Worm (Caenorhabditis elegans) whole organism, mixed stage, embryonic: ENCODE measurements around the gene T19C3.4.

Experiments used
- M03D4.4 ChIP-seq: sonication (generic microtip); optimal IDR thresholded peaks from 2 replicates; lab custom pipeline; 2017; ENCODE audit warnings: mild to moderate bottlenecking, missing genetic modification characterization, missing compliant biosample characterization
- bed-3 ChIP-seq: fragments of 200-800 bp; sonication (Bioruptor generic); optimal IDR thresholded peaks from 3 replicates; lab custom pipeline; 2018; ENCODE audit warnings: mild to moderate bottlenecking, missing genetic modification characterization, moderate library complexity, missing compliant biosample characterization
- blmp-1 ChIP-seq: fragments of 150-350 bp; optimal IDR thresholded peaks from 2 replicates; lab custom pipeline; 2014; ENCODE audit warnings: missing biosample characterization, missing genetic modification characterization
- ceh-39 ChIP-seq: fragments of 150-350 bp; optimal IDR thresholded peaks from 2 replicates; lab custom pipeline; 2014; ENCODE audit warnings: missing biosample characterization, missing genetic modification characterization
- ceh-43 ChIP-seq: fragments of 200-800 bp; sonication (Bioruptor generic); optimal IDR thresholded peaks from 2 replicates; lab custom pipeline; 2018; ENCODE audit warnings: mild to moderate bottlenecking, missing genetic modification characterization, moderate library complexity, missing compliant biosample characterization
- ceh-83 ChIP-seq: fragments of 200-800 bp; sonication (Bioruptor generic); optimal IDR thresholded peaks from 2 replicates; lab custom pipeline; 2018; ENCODE audit warnings: mild to moderate bottlenecking, missing genetic modification characterization, missing compliant biosample characterization
- ces-1 ChIP-seq: fragments of 150-350 bp; optimal IDR thresholded peaks from 2 replicates; lab custom pipeline; 2014; ENCODE audit warnings: missing biosample characterization, missing genetic modification reagents, missing genetic modification characterization
- elt-1 ChIP-seq: sonication (generic microtip); optimal IDR thresholded peaks from 2 replicates; lab custom pipeline; 2017; ENCODE audit warnings: missing genetic modification characterization, mild to moderate bottlenecking, missing compliant biosample characterization, antibody characterized with exemption, moderate library complexity, borderline replicate concordance; ENCODE audit not compliant: insufficient read depth
- elt-3 ChIP-seq: fragments of 150-350 bp; optimal IDR thresholded peaks from 2 replicates; lab custom pipeline; 2014; ENCODE audit warnings: missing biosample characterization, missing genetic modification characterization
- flh-1 ChIP-seq: fragments of 200-800 bp; sonication (Bioruptor generic); optimal IDR thresholded peaks from 2 replicates; lab custom pipeline; 2018; ENCODE audit warnings: mild to moderate bottlenecking, missing genetic modification characterization, moderate library complexity, missing compliant biosample characterization
- ham-2 ChIP-seq: fragments of 200-800 bp; sonication (Bioruptor generic); optimal IDR thresholded peaks from 2 replicates; lab custom pipeline; 2018; ENCODE audit warnings: mild to moderate bottlenecking, missing genetic modification characterization, missing compliant biosample characterization
- hlh-1 ChIP-seq: fragments of 150-350 bp; optimal IDR thresholded peaks from 2 replicates; lab custom pipeline; 2014; ENCODE audit warnings: missing biosample characterization, missing genetic modification reagents, missing genetic modification characterization
- lin-32 ChIP-seq: fragments of 200-800 bp; sonication (Bioruptor generic); optimal IDR thresholded peaks from 2 replicates; lab custom pipeline; 2018; ENCODE audit warnings: mild to moderate bottlenecking, missing genetic modification characterization, missing compliant biosample characterization
- lsy-2 ChIP-seq: fragments of 150-350 bp; optimal IDR thresholded peaks from 2 replicates; lab custom pipeline; 2014; ENCODE audit warnings: missing biosample characterization, missing genetic modification characterization
- mab-5 ChIP-seq: fragments of 150-350 bp; optimal IDR thresholded peaks from 2 replicates; lab custom pipeline; 2014; ENCODE audit warnings: missing biosample characterization, missing genetic modification characterization
- mep-1 ChIP-seq: fragments of 150-350 bp; optimal IDR thresholded peaks from 2 replicates; lab custom pipeline; 2017; ENCODE audit warnings: missing biosample characterization, missing genetic modification reagents, missing genetic modification characterization, inconsistent platforms
- mls-2 ChIP-seq: sonication (generic microtip); optimal IDR thresholded peaks from 2 replicates; lab custom pipeline; 2016; ENCODE audit warnings: mild to moderate bottlenecking, missing genetic modification characterization, moderate library complexity, missing compliant biosample characterization
- nhr-12 ChIP-seq: fragments of 150-350 bp; optimal IDR thresholded peaks from 2 replicates; lab custom pipeline; 2014; ENCODE audit warnings: missing biosample characterization, missing genetic modification characterization
- nhr-2 ChIP-seq: fragments of 150-350 bp; optimal IDR thresholded peaks from 2 replicates; lab custom pipeline; 2014; ENCODE audit warnings: missing biosample characterization, missing genetic modification characterization
- nhr-237 ChIP-seq: fragments of 150-350 bp; optimal IDR thresholded peaks from 2 replicates; lab custom pipeline; 2014; ENCODE audit warnings: missing biosample characterization, missing genetic modification characterization
- nhr-28 ChIP-seq: fragments of 150-350 bp; optimal IDR thresholded peaks from 2 replicates; lab custom pipeline; 2014; ENCODE audit warnings: missing biosample characterization, missing genetic modification characterization
- nhr-76 ChIP-seq: sonication (generic microtip); optimal IDR thresholded peaks from 2 replicates; lab custom pipeline; 2017; ENCODE audit warnings: missing biosample characterization, missing genetic modification characterization
- pha-4 ChIP-seq: fragments of 150-350 bp; optimal IDR thresholded peaks from 2 replicates; lab custom pipeline; 2018; ENCODE audit warnings: missing biosample characterization, missing genetic modification reagents, missing genetic modification characterization
- sem-2 ChIP-seq: fragments of 200-800 bp; sonication (Bioruptor generic); optimal IDR thresholded peaks from 2 replicates; lab custom pipeline; 2018; ENCODE audit warnings: mild to moderate bottlenecking, missing genetic modification characterization, missing compliant biosample characterization
- snpc-4 ChIP-seq: fragments of 150-350 bp; optimal IDR thresholded peaks from 2 replicates; lab custom pipeline; 2014; ENCODE audit warnings: missing biosample characterization, missing genetic modification characterization
- sptf-1 ChIP-seq: sonication (generic microtip); optimal IDR thresholded peaks from 2 replicates; lab custom pipeline; 2017; ENCODE audit warnings: mild to moderate bottlenecking, missing genetic modification characterization, moderate library complexity, missing compliant biosample characterization
- tbx-8 ChIP-seq: fragments of 200-800 bp; sonication (Bioruptor generic); optimal IDR thresholded peaks from 2 replicates; lab custom pipeline; 2018; ENCODE audit warnings: mild to moderate bottlenecking, missing genetic modification characterization, moderate library complexity, missing compliant biosample characterization
- unc-120 ChIP-seq: sonication (generic microtip); optimal IDR thresholded peaks from 2 replicates; lab custom pipeline; 2017; ENCODE audit warnings: missing genetic modification characterization, missing compliant biosample characterization; ENCODE audit not compliant: poor library complexity, severe bottlenecking
- unc-39 ChIP-seq: fragments of 150-350 bp; optimal IDR thresholded peaks from 2 replicates; lab custom pipeline; 2014; ENCODE audit warnings: missing biosample characterization, missing genetic modification characterization
- unc-62 ChIP-seq: fragments of 150-350 bp; optimal IDR thresholded peaks from 2 replicates; lab custom pipeline; 2014; ENCODE audit warnings: missing biosample characterization, missing genetic modification reagents, missing genetic modification characterization
- zip-8 ChIP-seq: fragments of 150-350 bp; optimal IDR thresholded peaks from 2 replicates; lab custom pipeline; 2014; ENCODE audit warnings: missing biosample characterization, missing genetic modification characterization
- ztf-11 ChIP-seq: fragments of 150-350 bp; optimal IDR thresholded peaks from 2 replicates; lab custom pipeline; 2014; ENCODE audit warnings: missing biosample characterization, missing genetic modification characterization

T19C3.4 gene

ce11 chrIII:656660-657059, 36.6 kb upstream of the T19C3.4 start:
- no peak for TF ChIP-seq nhr-2 (tag; lab: Kevin White, UChicago)
- TF ChIP-seq sem-2: no peak

- TF ChIP-seq ham-2 (GFP tag; lab: Kevin White, UChicago): peak; percentile 54
- TF ChIP-seq sptf-1 (tag; lab: Kevin White, UChicago): no peak
- peak; percentile 16 for TF ChIP-seq mls-2 (tag; lab: Kevin White, UChicago)
Observed at ce11 chrIII:654365-654764, 34.3 kb upstream of the T19C3.4 start.

DNA sequence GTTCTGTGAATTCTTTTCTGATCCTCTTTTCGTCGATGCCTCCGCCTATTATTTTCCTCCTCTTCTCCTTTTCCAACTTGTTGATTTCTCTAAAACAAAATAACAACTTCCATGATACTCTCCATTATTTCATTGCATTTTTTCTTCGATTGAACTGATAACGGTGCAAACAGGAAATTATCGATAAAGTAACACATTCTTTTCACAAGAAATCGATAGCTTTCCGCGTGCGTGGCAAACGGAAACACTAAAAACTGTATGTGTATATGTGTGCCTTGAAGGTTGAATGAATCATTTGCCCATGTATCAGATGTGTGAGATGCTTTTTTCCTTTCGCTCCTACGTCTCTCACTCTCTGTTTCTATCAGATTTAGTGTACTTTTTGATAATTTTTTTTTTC, 31.5 kb upstream of the T19C3.4 start:
- TF ChIP-seq hlh-1 (tag; lab: Kevin White, UChicago) (no peak), ztf-11 (no peak), unc-39 (no peak), sptf-1 (tag; lab: Kevin White, UChicago) (no peak), mep-1 (tag; lab: Kevin White, UChicago) (no peak), nhr-2 (tag; lab: Kevin White, UChicago) (no peak), ceh-83 (GFP tag; lab: Kevin White, UChicago) (no peak), blmp-1 (tag; lab: Kevin White, UChicago) (no peak), ceh-43 (GFP tag; lab: Kevin White, UChicago) (no peak), nhr-28 (tag; lab: Kevin White, UChicago) (no peak), ceh-39 (tag; lab: Kevin White, UChicago) (no peak), elt-3 (no peak), elt-1 (tag; lab: Kevin White, UChicago) (no peak), unc-120 (tag; lab: Kevin White, UChicago) (no peak), snpc-4 (no peak), ham-2 (GFP tag; lab: Kevin White, UChicago) (no peak), mls-2 (tag; lab: Kevin White, UChicago) (no peak), tbx-8 (GFP tag; lab: Kevin White, UChicago) (no peak), zip-8 (tag; lab: Kevin White, UChicago) (no peak)

ce11 chrIII:650539-650938, 30.5 kb upstream of the T19C3.4 start:
- TF ChIP-seq snpc-4 (no peak), sptf-1 (tag; lab: Kevin White, UChicago) (no peak), mab-5 (tag; lab: Kevin White, UChicago) (no peak), bed-3 (GFP tag; lab: Kevin White, UChicago) (no peak), pha-4 (tag; lab: Kevin White, UChicago) (no peak), flh-1 (GFP tag; lab: Kevin White, UChicago) (no peak), hlh-1 (tag; lab: Kevin White, UChicago) (no peak), lin-32 (GFP tag; lab: Kevin White, UChicago) (no peak), sem-2 (no peak), unc-62 (GFP tag; lab: Kevin White, UChicago) (no peak), nhr-12 (no peak), M03D4.4 (tag; lab: Kevin White, UChicago) (no peak)

DNA sequence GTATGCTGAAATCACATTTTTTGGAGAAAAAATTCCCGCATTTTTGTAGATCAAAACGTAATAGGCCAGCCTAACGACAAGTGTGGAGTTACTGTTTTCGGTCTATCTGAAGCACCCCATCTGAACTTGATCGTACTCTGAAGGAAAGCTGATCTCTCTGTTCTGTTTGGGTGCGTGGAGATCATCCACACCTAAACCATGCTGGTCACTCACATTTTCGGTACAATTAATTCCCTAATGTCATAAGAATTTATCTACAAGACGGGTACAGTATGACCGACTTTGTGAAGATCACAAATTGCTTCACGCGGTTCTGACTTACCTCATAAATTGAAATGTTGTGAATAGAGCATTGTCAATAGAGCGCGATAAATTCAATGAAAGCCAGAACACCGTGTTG, 29.9 kb upstream of the T19C3.4 start:
- TF ChIP-seq snpc-4 (no peak), nhr-12 (no peak), blmp-1 (tag; lab: Kevin White, UChicago) (no peak), nhr-237 (no peak), ceh-39 (tag; lab: Kevin White, UChicago) (no peak), unc-39 (no peak), lsy-2 (tag; lab: Kevin White, UChicago) (no peak), pha-4 (tag; lab: Kevin White, UChicago) (no peak), flh-1 (GFP tag; lab: Kevin White, UChicago) (no peak), zip-8 (tag; lab: Kevin White, UChicago) (no peak), ztf-11 (no peak), nhr-76 (tag; lab: Kevin White, UChicago) (no peak), ces-1 (GFP tag; lab: Kevin White, UChicago) (no peak)
